Worm (Caenorhabditis elegans) whole organism, mixed stage, embryonic: ENCODE data around the gene C49F5.7.

ENCODE experiments used
- M03D4.4 ChIP-seq: sonication (generic microtip); optimal IDR thresholded peaks from 2 replicates; lab custom pipeline; 2017; ENCODE audit warnings: mild to moderate bottlenecking, missing genetic modification characterization, missing compliant biosample characterization
- bed-3 ChIP-seq: fragments of 200-800 bp; sonication (Bioruptor generic); optimal IDR thresholded peaks from 3 replicates; lab custom pipeline; 2018; ENCODE audit warnings: mild to moderate bottlenecking, missing genetic modification characterization, moderate library complexity, missing compliant biosample characterization
- blmp-1 ChIP-seq: fragments of 150-350 bp; optimal IDR thresholded peaks from 2 replicates; lab custom pipeline; 2014; ENCODE audit warnings: missing biosample characterization, missing genetic modification characterization
- ceh-39 ChIP-seq: fragments of 150-350 bp; optimal IDR thresholded peaks from 2 replicates; lab custom pipeline; 2014; ENCODE audit warnings: missing biosample characterization, missing genetic modification characterization
- ceh-43 ChIP-seq: fragments of 200-800 bp; sonication (Bioruptor generic); optimal IDR thresholded peaks from 2 replicates; lab custom pipeline; 2018; ENCODE audit warnings: mild to moderate bottlenecking, missing genetic modification characterization, moderate library complexity, missing compliant biosample characterization
- ceh-83 ChIP-seq: fragments of 200-800 bp; sonication (Bioruptor generic); optimal IDR thresholded peaks from 2 replicates; lab custom pipeline; 2018; ENCODE audit warnings: mild to moderate bottlenecking, missing genetic modification characterization, missing compliant biosample characterization
- ces-1 ChIP-seq: fragments of 150-350 bp; optimal IDR thresholded peaks from 2 replicates; lab custom pipeline; 2014; ENCODE audit warnings: missing biosample characterization, missing genetic modification reagents, missing genetic modification characterization
- cnd-1 ChIP-seq: fragments of 200-800 bp; sonication (Bioruptor generic); optimal IDR thresholded peaks from 2 replicates; lab custom pipeline; 2018; ENCODE audit warnings: mild to moderate bottlenecking, missing genetic modification characterization, missing compliant biosample characterization
- drap-1 ChIP-seq: fragments of 200-800 bp; sonication (Bioruptor generic); optimal IDR thresholded peaks from 3 replicates; lab custom pipeline; 2018; ENCODE audit warnings: mild to moderate bottlenecking, missing genetic modification characterization, missing compliant biosample characterization
- elt-1 ChIP-seq: sonication (generic microtip); optimal IDR thresholded peaks from 2 replicates; lab custom pipeline; 2017; ENCODE audit warnings: missing genetic modification characterization, mild to moderate bottlenecking, missing compliant biosample characterization, antibody characterized with exemption, moderate library complexity, borderline replicate concordance; ENCODE audit not compliant: insufficient read depth
- elt-3 ChIP-seq: fragments of 150-350 bp; optimal IDR thresholded peaks from 2 replicates; lab custom pipeline; 2014; ENCODE audit warnings: missing biosample characterization, missing genetic modification characterization
- flh-1 ChIP-seq: fragments of 200-800 bp; sonication (Bioruptor generic); optimal IDR thresholded peaks from 2 replicates; lab custom pipeline; 2018; ENCODE audit warnings: mild to moderate bottlenecking, missing genetic modification characterization, moderate library complexity, missing compliant biosample characterization
- ham-2 ChIP-seq: fragments of 200-800 bp; sonication (Bioruptor generic); optimal IDR thresholded peaks from 2 replicates; lab custom pipeline; 2018; ENCODE audit warnings: mild to moderate bottlenecking, missing genetic modification characterization, missing compliant biosample characterization
- hlh-1 ChIP-seq: fragments of 150-350 bp; optimal IDR thresholded peaks from 2 replicates; lab custom pipeline; 2014; ENCODE audit warnings: missing biosample characterization, missing genetic modification reagents, missing genetic modification characterization
- lsy-2 ChIP-seq: fragments of 150-350 bp; optimal IDR thresholded peaks from 2 replicates; lab custom pipeline; 2014; ENCODE audit warnings: missing biosample characterization, missing genetic modification characterization
- mab-5 ChIP-seq: fragments of 150-350 bp; optimal IDR thresholded peaks from 2 replicates; lab custom pipeline; 2014; ENCODE audit warnings: missing biosample characterization, missing genetic modification characterization
- mls-2 ChIP-seq: sonication (generic microtip); optimal IDR thresholded peaks from 2 replicates; lab custom pipeline; 2016; ENCODE audit warnings: mild to moderate bottlenecking, missing genetic modification characterization, moderate library complexity, missing compliant biosample characterization
- nhr-12 ChIP-seq: fragments of 150-350 bp; optimal IDR thresholded peaks from 2 replicates; lab custom pipeline; 2014; ENCODE audit warnings: missing biosample characterization, missing genetic modification characterization
- nhr-2 ChIP-seq: fragments of 150-350 bp; optimal IDR thresholded peaks from 2 replicates; lab custom pipeline; 2014; ENCODE audit warnings: missing biosample characterization, missing genetic modification characterization
- nhr-237 ChIP-seq: fragments of 150-350 bp; optimal IDR thresholded peaks from 2 replicates; lab custom pipeline; 2014; ENCODE audit warnings: missing biosample characterization, missing genetic modification characterization
- nhr-28 ChIP-seq: fragments of 150-350 bp; optimal IDR thresholded peaks from 2 replicates; lab custom pipeline; 2014; ENCODE audit warnings: missing biosample characterization, missing genetic modification characterization
- sem-2 ChIP-seq: fragments of 200-800 bp; sonication (Bioruptor generic); optimal IDR thresholded peaks from 2 replicates; lab custom pipeline; 2018; ENCODE audit warnings: mild to moderate bottlenecking, missing genetic modification characterization, missing compliant biosample characterization
- snpc-4 ChIP-seq: fragments of 150-350 bp; optimal IDR thresholded peaks from 2 replicates; lab custom pipeline; 2014; ENCODE audit warnings: missing biosample characterization, missing genetic modification characterization
- tbx-8 ChIP-seq: fragments of 200-800 bp; sonication (Bioruptor generic); optimal IDR thresholded peaks from 2 replicates; lab custom pipeline; 2018; ENCODE audit warnings: mild to moderate bottlenecking, missing genetic modification characterization, moderate library complexity, missing compliant biosample characterization
- unc-120 ChIP-seq: sonication (generic microtip); optimal IDR thresholded peaks from 2 replicates; lab custom pipeline; 2017; ENCODE audit warnings: missing genetic modification characterization, missing compliant biosample characterization; ENCODE audit not compliant: poor library complexity, severe bottlenecking
- unc-39 ChIP-seq: fragments of 150-350 bp; optimal IDR thresholded peaks from 2 replicates; lab custom pipeline; 2014; ENCODE audit warnings: missing biosample characterization, missing genetic modification characterization
- unc-62 ChIP-seq: fragments of 150-350 bp; optimal IDR thresholded peaks from 2 replicates; lab custom pipeline; 2014; ENCODE audit warnings: missing biosample characterization, missing genetic modification reagents, missing genetic modification characterization
- zip-8 ChIP-seq: fragments of 150-350 bp; optimal IDR thresholded peaks from 2 replicates; lab custom pipeline; 2014; ENCODE audit warnings: missing biosample characterization, missing genetic modification characterization

The C49F5.7 gene

DNA sequence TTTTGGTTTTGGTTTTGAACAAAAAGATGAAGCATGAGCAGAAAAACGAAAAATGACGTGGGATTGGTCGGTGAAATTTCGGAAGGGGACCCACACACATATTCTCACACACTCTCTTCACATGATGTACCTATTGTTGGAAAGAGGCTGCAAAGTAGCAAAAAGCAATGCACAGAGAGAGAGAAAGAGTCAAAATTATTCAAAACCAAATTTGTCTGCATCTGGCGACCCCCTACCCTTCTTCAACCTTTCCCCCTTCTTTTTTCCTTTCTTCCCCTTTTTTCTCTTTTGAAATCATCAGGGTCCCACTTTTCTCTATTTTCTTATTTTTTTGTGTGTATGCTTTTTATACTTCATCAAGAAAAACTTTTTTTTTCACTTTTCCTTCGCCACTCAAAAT, 26.9 kb downstream of the C49F5.7 start:
- TF ChIP-seq elt-3 (tag; lab: Kevin White, UChicago) (no peak), ces-1 (peak; percentile 13)

DNA sequence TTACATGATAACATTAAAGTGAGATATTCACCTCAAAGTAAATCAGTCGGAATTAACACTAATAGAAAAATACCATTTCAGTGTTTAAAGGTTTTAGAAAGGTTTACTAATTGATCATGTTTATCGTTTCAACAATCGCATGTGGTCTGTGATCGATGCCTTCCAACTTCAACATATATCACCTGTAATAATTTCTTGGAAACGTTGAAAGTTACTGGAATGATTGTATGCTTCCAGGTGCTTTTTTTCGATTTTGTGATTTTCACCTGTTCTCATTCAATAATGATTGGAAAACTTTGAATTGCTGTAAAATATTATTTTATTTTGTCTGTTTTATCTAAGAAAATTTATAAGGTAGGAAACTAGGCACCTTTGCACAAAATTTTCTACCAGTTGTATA, 27.9 kb downstream of the C49F5.7 start:
- TF ChIP-seq mls-2 (tag; lab: Kevin White, UChicago) (no peak), nhr-2 (tag; lab: Kevin White, UChicago) (no peak), hlh-1 (tag; lab: Kevin White, UChicago) (no peak), M03D4.4 (tag; lab: Kevin White, UChicago) (no peak)
- TF ChIP-seq, all 35 proteins: peak for 0

DNA sequence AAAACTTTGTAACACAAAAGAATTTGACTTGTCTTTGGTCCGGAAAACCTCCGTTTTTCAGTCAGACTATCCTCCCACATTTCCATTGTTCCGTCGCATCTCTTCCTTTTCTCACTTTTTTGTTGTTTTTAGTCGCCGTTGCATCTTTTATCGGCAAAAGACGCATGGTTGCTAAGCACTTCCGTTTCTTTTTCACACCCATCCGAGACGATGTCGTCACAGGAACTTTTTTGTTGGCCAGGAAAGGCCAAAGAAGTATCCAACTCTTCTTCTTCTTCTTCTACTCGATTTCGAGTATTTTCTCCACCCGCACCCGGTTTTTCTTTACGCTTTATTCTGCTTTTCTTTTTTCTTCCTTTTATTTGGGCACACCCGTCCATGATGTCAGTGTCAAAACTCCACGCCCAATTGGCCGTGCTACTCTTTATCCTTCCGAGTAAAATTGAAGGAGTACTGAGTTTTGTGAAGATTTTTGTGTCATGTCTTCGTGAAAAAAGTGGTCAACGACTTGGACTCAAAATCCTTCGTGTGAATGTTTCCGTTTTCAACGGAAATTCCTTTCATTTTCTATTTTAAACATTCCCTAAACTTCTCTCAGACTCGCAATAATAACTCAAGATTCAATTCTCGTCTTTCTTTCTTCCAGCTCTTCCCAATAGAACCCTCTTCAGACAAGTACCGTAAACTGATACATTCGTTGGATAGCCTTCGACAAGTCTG, 30.6 kb downstream of the C49F5.7 start, which contains the start of gene B0198.2:
B0198.2 (plus strand) TSS at position 670 of the 720 bp plus-strand sequence.
- TF ChIP-seq lsy-2 (no peak), ham-2 (GFP tag; lab: Kevin White, UChicago) (no peak), sem-2 (no peak), ceh-43 (GFP tag; lab: Kevin White, UChicago) (no peak), nhr-237 (no peak), zip-8 (tag; lab: Kevin White, UChicago) (no peak), snpc-4 (no peak), hlh-1 (tag; lab: Kevin White, UChicago) (no peak), cnd-1 (no peak), nhr-12 (tag; lab: Kevin White, UChicago) (no peak), mls-2 (tag; lab: Kevin White, UChicago) (no peak), unc-39 (no peak), drap-1 (GFP tag; lab: Kevin White, UChicago) (no peak)

DNA sequence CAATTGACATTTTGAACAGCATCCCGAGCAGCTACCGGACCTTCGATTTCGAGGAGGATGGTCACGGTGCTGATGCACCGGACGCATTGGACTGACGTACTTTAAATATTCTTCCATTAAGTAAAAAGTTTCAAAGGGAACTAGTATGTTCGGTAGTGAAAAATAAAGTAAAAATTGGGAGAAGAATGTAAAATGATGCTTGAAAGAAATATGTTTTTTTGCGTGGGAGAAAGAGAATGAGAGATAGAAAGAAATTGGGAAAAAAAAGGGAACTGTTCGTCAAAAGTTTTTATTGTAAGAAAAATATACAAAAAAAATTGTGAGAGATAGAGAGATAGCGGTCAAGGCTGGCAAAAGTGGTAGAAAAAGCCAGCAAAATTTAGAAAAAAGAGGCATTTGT, 39.4 kb downstream of the C49F5.7 start, which contains the start of gene tsp-20:
tsp-20 (minus strand) TSS at position 101 of the 400 bp plus-strand sequence.
- no peak for TF ChIP-seq mab-5 (tag; lab: Kevin White, UChicago)
- TF ChIP-seq elt-3 (tag; lab: Kevin White, UChicago) = no peak
- TF ChIP-seq bed-3 (GFP tag; lab: Kevin White, UChicago) = no peak
- no peak for TF ChIP-seq unc-39
- no peak for TF ChIP-seq ceh-43 (GFP tag; lab: Kevin White, UChicago)
- no peak for TF ChIP-seq drap-1 (GFP tag; lab: Kevin White, UChicago)
- TF ChIP-seq lsy-2 = no peak
- no peak for TF ChIP-seq nhr-12 (tag; lab: Kevin White, UChicago)
- TF ChIP-seq unc-62 = no peak
- TF ChIP-seq tbx-8 (GFP tag; lab: Kevin White, UChicago) = no peak
- TF ChIP-seq, all 35 proteins: peak for 0

DNA sequence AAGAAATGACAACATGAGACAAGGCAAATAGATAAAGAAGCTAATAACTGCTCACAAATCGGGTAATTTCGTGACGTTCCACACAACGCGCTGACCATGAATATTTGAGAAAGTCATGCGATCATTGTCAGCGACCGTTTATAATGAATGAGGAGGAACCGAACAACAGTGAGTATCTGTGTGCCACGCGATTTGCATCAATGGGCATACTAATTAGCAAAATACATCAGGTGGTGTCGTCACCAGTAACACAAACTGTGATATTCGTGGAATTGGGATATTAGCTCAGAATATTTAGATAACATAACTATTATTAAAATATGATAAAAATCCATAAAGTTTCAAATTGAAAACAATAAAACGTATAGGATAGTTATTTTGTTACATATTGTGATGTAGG, 40.1 kb downstream of the C49F5.7 start:
- TF ChIP-seq blmp-1 (tag; lab: Kevin White, UChicago) = no peak
- no peak for TF ChIP-seq ceh-83 (GFP tag; lab: Kevin White, UChicago)
- TF ChIP-seq bed-3 (GFP tag; lab: Kevin White, UChicago) = no peak
- TF ChIP-seq sem-2 = no peak
- TF ChIP-seq ham-2 (GFP tag; lab: Kevin White, UChicago) = no peak
- TF ChIP-seq unc-62 = no peak
- no peak for TF ChIP-seq unc-120 (tag; lab: Kevin White, UChicago)
- TF ChIP-seq zip-8 (tag; lab: Kevin White, UChicago) = no peak
- no peak for TF ChIP-seq tbx-8 (GFP tag; lab: Kevin White, UChicago)
- no peak for TF ChIP-seq ceh-43 (GFP tag; lab: Kevin White, UChicago)
- TF ChIP-seq cnd-1 = no peak
- TF ChIP-seq M03D4.4 (tag; lab: Kevin White, UChicago) = no peak
- no peak for TF ChIP-seq ceh-39 (tag; lab: Kevin White, UChicago)
- TF ChIP-seq elt-1 = no peak
- TF ChIP-seq nhr-28 (tag; lab: Kevin White, UChicago) = no peak
- no peak for TF ChIP-seq nhr-12 (tag; lab: Kevin White, UChicago)
- TF ChIP-seq flh-1 (GFP tag; lab: Kevin White, UChicago) = no peak
- TF ChIP-seq nhr-2 (tag; lab: Kevin White, UChicago) = no peak
- TF ChIP-seq elt-3 (tag; lab: Kevin White, UChicago) = no peak

DNA sequence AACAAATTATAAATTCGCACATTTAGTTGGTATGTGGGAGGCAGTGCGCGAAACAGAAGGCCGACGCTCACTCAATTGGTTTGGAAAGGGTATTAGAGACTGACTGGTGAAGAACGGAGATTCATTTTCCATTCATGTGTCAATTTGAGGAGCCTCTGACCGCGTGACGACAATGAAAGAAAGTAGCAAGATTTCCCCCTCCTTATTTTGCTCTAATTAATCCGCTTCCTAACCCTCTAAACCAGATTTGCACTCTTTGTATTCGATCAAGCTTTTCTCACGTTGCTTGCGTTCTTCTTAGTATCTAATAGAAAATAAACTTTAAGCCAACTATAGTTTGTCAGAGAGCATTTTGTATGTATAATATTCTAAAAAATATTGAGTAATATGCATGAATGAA, 41.5 kb downstream of the C49F5.7 start:
- TF ChIP-seq mls-2 (tag; lab: Kevin White, UChicago) (no peak), zip-8 (tag; lab: Kevin White, UChicago) (no peak), ham-2 (GFP tag; lab: Kevin White, UChicago) (no peak), nhr-28 (tag; lab: Kevin White, UChicago) (no peak), ceh-39 (tag; lab: Kevin White, UChicago) (no peak), unc-39 (no peak), ces-1 (peak; percentile 88)
- TF ChIP-seq, all 35 proteins: peak for 1
